Worm (Caenorhabditis elegans) whole organism, L3 larva: Measurements from ENCODE around the gene T26G10.4.

ENCODE experiments used
- mdl-1 ChIP-seq: fragments of 150-350 bp; optimal IDR thresholded peaks from 2 replicates; lab custom pipeline; 2014; ENCODE audit warnings: missing biosample characterization, missing genetic modification characterization
- nhr-43 ChIP-seq: sonication (generic microtip); optimal IDR thresholded peaks from 2 replicates; lab custom pipeline; 2016; ENCODE audit warnings: mild to moderate bottlenecking, missing genetic modification characterization, missing compliant biosample characterization; ENCODE audit not compliant: poor library complexity, severe bottlenecking
- pqm-1 ChIP-seq: fragments of 150-350 bp; optimal IDR thresholded peaks from 2 replicates; lab custom pipeline; 2017; ENCODE audit warnings: missing biosample characterization, missing genetic modification characterization, inconsistent platforms

DNA sequence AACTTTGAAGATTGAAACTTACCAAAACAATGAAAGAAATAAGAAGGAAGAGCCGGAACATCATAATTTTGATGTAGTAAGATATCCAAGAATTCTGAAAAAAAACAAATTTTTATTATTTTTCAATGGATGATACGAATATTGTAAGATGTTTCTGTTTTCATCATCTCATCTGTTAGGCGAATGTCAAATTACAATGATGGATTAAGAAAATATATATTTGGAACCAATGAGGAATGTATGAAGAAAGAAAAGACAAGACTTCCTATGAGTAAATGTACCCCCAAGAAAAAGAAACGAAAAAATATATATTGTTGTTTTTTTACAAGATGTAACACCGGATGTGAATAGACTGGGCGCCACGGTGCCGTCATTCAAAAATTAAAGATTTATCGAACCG, 6.0 kb downstream of the T26G10.4 start, which contains the start of gene T26G10.5:
- TF ChIP-seq nhr-43 (tag; lab: Kevin White, UChicago) (no peak), mdl-1 (tag; lab: Kevin White, UChicago) (no peak), pqm-1 (tag; lab: Kevin White, UChicago) (no peak)
